Comparison of ENCODE assay signal across 4 worm cellular contexts in genomic region chrII:2435566-2435965, ce11.
TF ChIP-seq lines count a peak whose summit lies in the region.

No protein-coding gene starts in this region.

TF ChIP-seq in whole organism, L1 larva, 84 proteins besides CTCF, POLR2A, EP300 and RAD21:
- TF ChIP-seq ces-1 (GFP tag; optimal IDR thresholded peaks at IDR 0.05; lab: Kevin White, UChicago), result no peak
- no peak for TF ChIP-seq snu-23 (GFP tag; optimal IDR thresholded peaks at IDR 0.05; lab: Kevin White, UChicago)
- TF ChIP-seq sup-37 (GFP tag; optimal IDR thresholded peaks at IDR 0.05; lab: Kevin White, UChicago), result no peak
- no peak for TF ChIP-seq snpc-4 (tag; optimal IDR thresholded peaks at IDR 0.05; lab: Kevin White, UChicago)
- TF ChIP-seq elt-3 (tag; optimal IDR thresholded peaks at IDR 0.05; lab: Kevin White, UChicago), result peak in 2 of 6 experiments; percentile 21 to 29
- TF ChIP-seq blmp-1 (tag; optimal IDR thresholded peaks at IDR 0.05; lab: Kevin White, UChicago), result peak; percentile 97
- no peak for TF ChIP-seq pax-3 (tag; optimal IDR thresholded peaks at IDR 0.05; lab: Kevin White, UChicago)
- no peak for TF ChIP-seq efl-1 (optimal IDR thresholded peaks at IDR 0.05; lab: Kevin White, UChicago)
- TF ChIP-seq efl-1 (GFP tag; optimal IDR thresholded peaks at IDR 0.05 in 1 of 2; lab: Kevin White, UChicago), result peak in 1 of 2 experiments; percentile 40

TF ChIP-seq in whole organism, L2 larva, 48 proteins besides CTCF, POLR2A, EP300 and RAD21:
- no peak for TF ChIP-seq nhr-11 (tag; optimal IDR thresholded peaks at IDR 0.05; lab: Kevin White, UChicago)
- TF ChIP-seq blmp-1 (tag; optimal IDR thresholded peaks at IDR 0.05; lab: Kevin White, UChicago; ENCODE audit: insufficient read depth), result peak; percentile 73
- TF ChIP-seq ztf-11 (tag; optimal IDR thresholded peaks at IDR 0.05; lab: Kevin White, UChicago), result no peak
- TF ChIP-seq unc-39 (tag; optimal IDR thresholded peaks at IDR 0.05; lab: Kevin White, UChicago), result no peak
- TF ChIP-seq nhr-77 (tag; optimal IDR thresholded peaks at IDR 0.05; lab: Kevin White, UChicago), result no peak

TF ChIP-seq in whole organism, L4 larva, 104 proteins besides CTCF, POLR2A, EP300 and RAD21:
- TF ChIP-seq mxl-3 (GFP tag; optimal IDR thresholded peaks at IDR 0.05; lab: Kevin White, UChicago), result peak; percentile 9
- no peak for TF ChIP-seq rbr-2 (tag; optimal IDR thresholded peaks at IDR 0.05; lab: Kevin White, UChicago)

TF ChIP-seq in whole organism, mixed stage, embryonic, 35 proteins besides CTCF, POLR2A, EP300 and RAD21:
- TF ChIP-seq ceh-39 (tag; optimal IDR thresholded peaks at IDR 0.05; lab: Kevin White, UChicago) (no peak), ceh-43 (GFP tag; optimal IDR thresholded peaks at IDR 0.05; lab: Kevin White, UChicago) (no peak), blmp-1 (tag; optimal IDR thresholded peaks at IDR 0.05; lab: Kevin White, UChicago) (peak; percentile 76)
